Worm (Caenorhabditis elegans): Measurements from ENCODE around the gene F54E4.3.

The F54E4.3 gene

ce11 chrX:14593206-14593605 lies 43.0 kb downstream of the F54E4.3 start:
- TF ChIP-seq ref-1 (GFP tag; conservative IDR thresholded peaks at IDR 0.05) (no peak), ztf-29 (GFP tag; IDR thresholded peaks at IDR 0.05) (no peak), flt-1 (GFP tag; IDR thresholded peaks at IDR 0.05) (no peak), tab-1 (GFP tag; IDR thresholded peaks at IDR 0.05) (no peak), T22C8.4 (GFP tag; IDR thresholded peaks at IDR 0.05) (no peak), med-1 (GFP tag; optimal IDR thresholded peaks at IDR 0.05; ENCODE audit: insufficient read depth) (no peak), ztf-23 (GFP tag; IDR thresholded peaks at IDR 0.05) (no peak), cog-1 (tag; optimal IDR thresholded peaks at IDR 0.05) (no peak), klf-2 (GFP tag; conservative IDR thresholded peaks at IDR 0.05) (no peak)

ce11 chrX:14589051-14589736 lies 47.0 kb downstream of the F54E4.3 start, which contains the start of the genes C44H4.4 and tap-1:
Gene C44H4.4 (minus strand): TSS chrX:14589101.
Gene tap-1 (plus strand): TSS chrX:14589624.
- TF ChIP-seq cog-1 (tag; optimal IDR thresholded peaks at IDR 0.05) (peak; percentile 26), tab-1 (GFP tag; IDR thresholded peaks at IDR 0.05) (0 out of 2 replicates have a peak, but pooled peaks have one; percentile 7), klf-2 (GFP tag; conservative IDR thresholded peaks at IDR 0.05) (no peak)

ce11 chrX:14584335-14584734 lies 51.9 kb downstream of the F54E4.3 start:
- TF ChIP-seq flt-1 (GFP tag; IDR thresholded peaks at IDR 0.05): no peak
- no peak for TF ChIP-seq med-1 (GFP tag; optimal IDR thresholded peaks at IDR 0.05; ENCODE audit: insufficient read depth)
- TF ChIP-seq ref-1 (GFP tag; conservative IDR thresholded peaks at IDR 0.05): no peak
- no peak for TF ChIP-seq klf-2 (GFP tag; conservative IDR thresholded peaks at IDR 0.05)
- TF ChIP-seq ztf-23 (GFP tag; IDR thresholded peaks at IDR 0.05): no peak
- TF ChIP-seq ztf-29 (GFP tag; IDR thresholded peaks at IDR 0.05): no peak
- TF ChIP-seq cog-1 (tag; optimal IDR thresholded peaks at IDR 0.05): no peak
- TF ChIP-seq tab-1 (GFP tag; IDR thresholded peaks at IDR 0.05): no peak
- TF ChIP-seq T22C8.4 (GFP tag; IDR thresholded peaks at IDR 0.05): no peak
